Worm (Caenorhabditis elegans): Measurements from ENCODE around the gene K04H4.5.

The K04H4.5 gene

ce11 chrIII:9406600-9406999, 47.4 kb downstream of the K04H4.5 start, which contains the start of gene T26G10.1 (continued):
- TF ChIP-seq sma-9 (GFP tag; optimal IDR thresholded peaks at IDR 0.05) (peak; percentile 56), sma-9 (tag; optimal IDR thresholded peaks at IDR 0.05) (no peak), ZK546.5 (tag; optimal IDR thresholded peaks at IDR 0.05) (peak; percentile 3), C34F6.9 (tag; optimal IDR thresholded peaks at IDR 0.05) (peak; percentile 36), nhr-237 (tag; optimal IDR thresholded peaks at IDR 0.05) (no peak), mab-5 (tag; optimal IDR thresholded peaks at IDR 0.05) (peak; percentile 65), Y55F3AM.14 (GFP tag; optimal IDR thresholded peaks at IDR 0.05) (no peak), nhr-12 (tag; optimal IDR thresholded peaks at IDR 0.05) (no peak), ztf-11 (tag; optimal IDR thresholded peaks at IDR 0.05) (no peak), crh-2 (tag; optimal IDR thresholded peaks at IDR 0.05) (peak; percentile 76), nhr-23 (tag; optimal IDR thresholded peaks at IDR 0.05) (no peak), blmp-1 (tag; optimal IDR thresholded peaks at IDR 0.05; ENCODE audit: insufficient read depth) (peak; percentile 83), nhr-21 (tag; optimal IDR thresholded peaks at IDR 0.05) (peak; percentile 54), snpc-4 (tag; optimal IDR thresholded peaks at IDR 0.05) (peak; percentile 60), fos-1 (tag; optimal IDR thresholded peaks at IDR 0.05) (no peak), gmeb-1 (tag; optimal IDR thresholded peaks at IDR 0.05) (peak; percentile 81), skn-1 (tag; optimal IDR thresholded peaks at IDR 0.05) (no peak), elt-3 (tag; optimal IDR thresholded peaks at IDR 0.05) (no peak)

ce11 chrIII:9408304-9408703, 49.1 kb downstream of the K04H4.5 start:
- TF ChIP-seq unc-55 (GFP tag; optimal IDR thresholded peaks at IDR 0.05) (peak; percentile 48), snpc-4 (tag; optimal IDR thresholded peaks at IDR 0.05) (peak; percentile 92)
